Fruit fly (Drosophila melanogaster) whole organism, embryonic: ENCODE measurements around the gene CG1824.
A peak's percentile ranks its signal among the peaks of the same experiment; 100 is the strongest.

Experiments used
- CG11560 ChIP-seq: fragments of 200-800 bp; sonication (Bioruptor generic); IDR thresholded peaks from 3 replicates; pipeline ENCODE4 v1.3.6; 2022; ENCODE audit warnings: missing biosample characterization, missing genetic modification characterization
- CG11695 ChIP-seq: fragments of 200-800 bp; sonication (Bioruptor generic); IDR thresholded peaks from 3 replicates; pipeline ENCODE4 v1.3.6; 2022; ENCODE audit warnings: missing biosample characterization, missing genetic modification characterization
- CG12299 ChIP-seq: fragments of 200-800 bp; sonication (Bioruptor generic); optimal IDR thresholded peaks from 2 replicates; lab custom pipeline; 2018; ENCODE audit warnings: missing biosample characterization, mild to moderate bottlenecking, missing genetic modification characterization
- CG12942 ChIP-seq: fragments of 200-800 bp; sonication (Bioruptor generic); optimal IDR thresholded peaks from 3 replicates; lab custom pipeline; 2016; ENCODE audit warnings: missing biosample characterization, missing genetic modification characterization
- CG13287 ChIP-seq: fragments of 200-800 bp; sonication (Bioruptor generic); IDR thresholded peaks from 2 replicates; pipeline ENCODE4 v1.3.6; 2022; ENCODE audit warnings: missing biosample characterization, missing genetic modification characterization; ENCODE audit not compliant: partially characterized antibody
- CG13296 ChIP-seq: fragments of 200-800 bp; sonication (Bioruptor generic); optimal IDR thresholded peaks from 3 replicates; lab custom pipeline; 2018; ENCODE audit warnings: missing biosample characterization, mild to moderate bottlenecking, missing genetic modification characterization
- CG1529 ChIP-seq: fragments of 200-800 bp; sonication (Bioruptor generic); optimal IDR thresholded peaks from 3 replicates; lab custom pipeline; 2018; ENCODE audit warnings: missing biosample characterization, missing genetic modification characterization
- CG17912 ChIP-seq: fragments of 200-800 bp; sonication (Bioruptor generic); optimal IDR thresholded peaks from 2 replicates; lab custom pipeline; 2018; ENCODE audit warnings: missing biosample characterization, mild to moderate bottlenecking, missing genetic modification characterization
- CG2116 ChIP-seq: fragments of 200-800 bp; sonication (Bioruptor generic); optimal IDR thresholded peaks from 3 replicates; lab custom pipeline; 2018; ENCODE audit warnings: missing biosample characterization, mild to moderate bottlenecking, missing genetic modification characterization
- CG2202 ChIP-seq: fragments of 200-800 bp; sonication (Bioruptor generic); optimal IDR thresholded peaks from 2 replicates; lab custom pipeline; 2018; ENCODE audit warnings: missing biosample characterization, mild to moderate bottlenecking, missing genetic modification characterization
- CG32772 ChIP-seq: fragments of 200-800 bp; sonication (Bioruptor generic); IDR thresholded peaks from 2 replicates; pipeline ENCODE4 v1.3.6; 2022; ENCODE audit warnings: missing biosample characterization, missing genetic modification characterization
- CG4328 ChIP-seq: fragments of 200-800 bp; sonication (Bioruptor generic); optimal IDR thresholded peaks from 3 replicates; lab custom pipeline; 2017; ENCODE audit warnings: missing biosample characterization, missing genetic modification reagents, missing genetic modification characterization
- CG4404 ChIP-seq: fragments of 200-800 bp; sonication (Bioruptor generic); IDR thresholded peaks from 2 replicates; pipeline ENCODE4 v1.3.6; 2022; ENCODE audit warnings: missing biosample characterization, missing genetic modification characterization
- Dip3 ChIP-seq: fragments of 200-800 bp; sonication (Bioruptor generic); optimal IDR thresholded peaks from 3 replicates; lab custom pipeline; 2016; ENCODE audit warnings: missing biosample characterization, missing genetic modification characterization
- GATAe ChIP-seq: fragments of 200-800 bp; sonication (Bioruptor generic); conservative IDR thresholded peaks from 2 replicates; pipeline ENCODE4 v1.3.6; 2022; ENCODE audit warnings: missing biosample characterization, missing genetic modification characterization
- Kr ChIP-seq: fragments of 200-800 bp; sonication (Bioruptor generic); optimal IDR thresholded peaks from 2 replicates; lab custom pipeline; 2017; ENCODE audit warnings: missing biosample characterization, mild to moderate bottlenecking, missing genetic modification characterization
- MESR4 ChIP-seq: fragments of 200-800 bp; sonication (Bioruptor generic); optimal IDR thresholded peaks from 2 replicates; lab custom pipeline; 2018; ENCODE audit warnings: missing biosample characterization, mild to moderate bottlenecking, missing genetic modification characterization, moderate library complexity
- Max ChIP-seq: fragments of 200-800 bp; sonication (Bioruptor generic); optimal IDR thresholded peaks from 2 replicates; lab custom pipeline; 2016; ENCODE audit warnings: missing biosample characterization, mild to moderate bottlenecking, missing genetic modification characterization
- Med ChIP-seq: fragments of 200-800 bp; sonication (Bioruptor generic); peaks from one replicate; lab custom pipeline; 2016; ENCODE audit warnings: missing biosample characterization, missing genetic modification characterization, mild to moderate bottlenecking, inconsistent platforms, moderate library complexity
- Sry-β ChIP-seq: fragments of 200-800 bp; sonication (Bioruptor generic); optimal IDR thresholded peaks from 2 replicates; lab custom pipeline; 2018; ENCODE audit warnings: missing biosample characterization, mild to moderate bottlenecking, missing genetic modification characterization, moderate library complexity
- TFAM ChIP-seq: fragments of 200-800 bp; sonication (Bioruptor generic); optimal IDR thresholded peaks from 2 replicates; lab custom pipeline; 2017; ENCODE audit warnings: missing biosample characterization, missing genetic modification characterization, inconsistent platforms
- Tbp ChIP-seq: fragments of >200 bp; optimal IDR thresholded peaks from 2 replicates; lab custom pipeline; 2018; ENCODE audit warnings: missing biosample characterization, missing genetic modification characterization
- Xbp1 ChIP-seq: fragments of 200-800 bp; sonication (Bioruptor generic); optimal IDR thresholded peaks from 3 replicates; lab custom pipeline; 2016; ENCODE audit warnings: missing biosample characterization, mild to moderate bottlenecking, missing genetic modification characterization
- YL-1 ChIP-seq: fragments of 200-800 bp; sonication (Bioruptor generic); optimal IDR thresholded peaks from 3 replicates; lab custom pipeline; 2017; ENCODE audit warnings: missing biosample characterization, mild to moderate bottlenecking, missing genetic modification characterization
- amos ChIP-seq: fragments of 200-800 bp; sonication (Bioruptor generic); IDR thresholded peaks from 2 replicates; pipeline ENCODE4 v1.3.6; 2022; ENCODE audit warnings: missing biosample characterization, missing genetic modification characterization; ENCODE audit not compliant: partially characterized antibody
- ap ChIP-seq: fragments of 200-800 bp; sonication (Bioruptor generic); IDR thresholded peaks from 2 replicates; pipeline ENCODE4 v1.3.6; 2022; ENCODE audit warnings: missing biosample characterization, missing genetic modification characterization
- bbx ChIP-seq: fragments of 200-800 bp; sonication (Bioruptor generic); IDR thresholded peaks from 2 replicates; pipeline ENCODE4 v1.3.6; 2022; ENCODE audit warnings: missing biosample characterization, missing genetic modification characterization; ENCODE audit not compliant: partially characterized antibody
- chm ChIP-seq: fragments of 200-800 bp; sonication (Bioruptor generic); IDR thresholded peaks from 2 replicates; pipeline ENCODE4 v1.3.6; 2022; ENCODE audit warnings: missing biosample characterization, missing genetic modification characterization
- crc ChIP-seq: fragments of 200-800 bp; sonication (Bioruptor generic); optimal IDR thresholded peaks from 2 replicates; lab custom pipeline; 2016; ENCODE audit warnings: missing biosample characterization, missing genetic modification characterization
- disco-r ChIP-seq: fragments of 200-800 bp; sonication (Bioruptor generic); optimal IDR thresholded peaks from 2 replicates; lab custom pipeline; 2016; ENCODE audit warnings: missing biosample characterization, missing genetic modification characterization
- gce ChIP-seq: fragments of 200-800 bp; sonication (Bioruptor generic); IDR thresholded peaks from 3 replicates; pipeline ENCODE4 v1.3.6; 2022; ENCODE audit warnings: missing biosample characterization, missing genetic modification characterization
- gcm ChIP-seq: fragments of 200-800 bp; sonication (Bioruptor generic); optimal IDR thresholded peaks from 2 replicates; lab custom pipeline; 2019; ENCODE audit warnings: missing biosample characterization, mild to moderate bottlenecking, missing genetic modification characterization, moderate library complexity
- grau ChIP-seq: fragments of 200-800 bp; optimal IDR thresholded peaks from 3 replicates; lab custom pipeline; 2019; ENCODE audit warnings: missing biosample characterization, mild to moderate bottlenecking, missing genetic modification characterization, moderate library complexity
- knrl ChIP-seq: fragments of 200-800 bp; sonication (Bioruptor generic); IDR thresholded peaks from 3 replicates; pipeline ENCODE4 v1.3.6; 2022; ENCODE audit warnings: missing biosample characterization, missing genetic modification characterization; ENCODE audit not compliant: partially characterized antibody
- lov ChIP-seq, 2 experiments: fragments of 200-800 bp in 1 of 2; fragments of >200 bp in 1 of 2; sonication (Bioruptor generic) in 1 of 2; IDR thresholded peaks in 1 of 2; optimal IDR thresholded peaks in 1 of 2; 2 replicates in 1 of 2; 3 replicates in 1 of 2; pipeline versions ENCODE4 v1.3.6 to Lab custom; 2017 to 2022; ENCODE audit warnings: missing biosample characterization in 1 of 2, missing genetic modification characterization in 1 of 2
- maf-S ChIP-seq: fragments of 200-800 bp; sonication (Bioruptor generic); optimal IDR thresholded peaks from 2 replicates; lab custom pipeline; 2016; ENCODE audit warnings: missing biosample characterization, missing genetic modification characterization
- mirr ChIP-seq: fragments of 200-800 bp; sonication (Bioruptor generic); optimal IDR thresholded peaks from 3 replicates; lab custom pipeline; 2018; ENCODE audit warnings: missing biosample characterization, mild to moderate bottlenecking, missing genetic modification characterization
- oc ChIP-seq: fragments of 200-800 bp; sonication (Bioruptor generic); optimal IDR thresholded peaks from 2 replicates; lab custom pipeline; 2018; ENCODE audit warnings: missing biosample characterization, mild to moderate bottlenecking, missing genetic modification characterization, moderate library complexity
- pb ChIP-seq: fragments of 200-800 bp; sonication (Bioruptor generic); optimal IDR thresholded peaks from 3 replicates; lab custom pipeline; 2016; ENCODE audit warnings: missing biosample characterization, missing genetic modification characterization
- pnt ChIP-seq: fragments of 200-800 bp; sonication (Bioruptor generic); optimal IDR thresholded peaks from 3 replicates; lab custom pipeline; 2016; ENCODE audit warnings: missing biosample characterization, missing genetic modification characterization
- psq ChIP-seq: fragments of 200-800 bp; sonication (Bioruptor generic); optimal IDR thresholded peaks from 2 replicates; lab custom pipeline; 2017; ENCODE audit warnings: missing biosample characterization, missing genetic modification characterization
- sd ChIP-seq: fragments of 200-800 bp; sonication (Bioruptor generic); optimal IDR thresholded peaks from 3 replicates; lab custom pipeline; 2018; ENCODE audit warnings: missing biosample characterization, mild to moderate bottlenecking, missing genetic modification characterization, moderate library complexity
- sens-2 ChIP-seq: fragments of 200-800 bp; sonication (Bioruptor generic); IDR thresholded peaks from 2 replicates; pipeline ENCODE4 v1.3.6; 2022; ENCODE audit warnings: missing biosample characterization, missing genetic modification characterization
- shn ChIP-seq: fragments of 200-800 bp; sonication (Bioruptor generic); optimal IDR thresholded peaks from 3 replicates; lab custom pipeline; 2016; ENCODE audit warnings: missing biosample characterization, missing genetic modification characterization
- sqz ChIP-seq: fragments of 200-800 bp; sonication (Bioruptor generic); optimal IDR thresholded peaks from 3 replicates; lab custom pipeline; 2018; ENCODE audit warnings: missing biosample characterization, mild to moderate bottlenecking, missing genetic modification characterization
- stc ChIP-seq: fragments of 200-800 bp; sonication (Bioruptor generic); IDR thresholded peaks from 2 replicates; pipeline ENCODE4 v1.3.6; 2022; ENCODE audit warnings: missing biosample characterization, missing genetic modification characterization
- trh ChIP-seq: fragments of 200-800 bp; sonication (Bioruptor generic); optimal IDR thresholded peaks from 2 replicates; lab custom pipeline; 2016; ENCODE audit warnings: missing biosample characterization, missing genetic modification characterization
- usp ChIP-seq: fragments of >200 bp; optimal IDR thresholded peaks from 2 replicates; lab custom pipeline; 2017; ENCODE audit warnings: missing biosample characterization, missing genetic modification characterization
- vvl ChIP-seq: fragments of 200-800 bp; sonication (Bioruptor generic); IDR thresholded peaks from 2 replicates; pipeline ENCODE4 v1.3.6; 2022; ENCODE audit warnings: missing biosample characterization, missing genetic modification characterization
- wor ChIP-seq: fragments of 200-800 bp; sonication (Bioruptor generic); IDR thresholded peaks from 2 replicates; pipeline ENCODE4 v1.3.6; 2022; ENCODE audit warnings: missing biosample characterization, missing genetic modification characterization
- yki ChIP-seq: fragments of >200 bp; optimal IDR thresholded peaks from 3 replicates; lab custom pipeline; 2018

The CG1824 gene

dm6 chrX:12579506-12579999 lies 15.9 kb downstream of the CG1824 start (continued):
- TF ChIP-seq disco-r (GFP tag; lab: Kevin White, UChicago): peak; percentile 93
- no peak for TF ChIP-seq Kr (GFP tag; lab: Kevin White, UChicago)
- TF ChIP-seq CG2202 (tag; lab: Kevin White, UChicago): peak; percentile 72
- TF ChIP-seq CG11560 (tag; lab: Robert Waterston, UW): peak; percentile 82; the same call in 2 of the 3 replicates
- peak; percentile 91 for TF ChIP-seq CG32772 (GFP tag; lab: Robert Waterston, UW)
- peak; percentile 87; the same call in 2 of the 3 replicates for TF ChIP-seq gce
- peak; percentile 85 for TF ChIP-seq YL-1
- TF ChIP-seq MESR4 (GFP tag; lab: Kevin White, UChicago): peak; percentile 10
- TF ChIP-seq lov (optimal IDR thresholded peaks at IDR 0.05; lab: Kevin White, UChicago): no peak
- peak; percentile 54; the same call in 1 of the 3 replicates for TF ChIP-seq lov (GFP tag; IDR thresholded peaks at IDR 0.05; lab: Robert Waterston, UW)
- TF ChIP-seq wor (GFP tag; lab: Robert Waterston, UW): peak; percentile 91
- peak; percentile 49 for TF ChIP-seq psq (GFP tag; lab: Kevin White, UChicago)
- peak; percentile 65; the same call in 1 of the 2 replicates for TF ChIP-seq chm (GFP tag; lab: Robert Waterston, UW)
- peak; percentile 99 for TF ChIP-seq Med (GFP tag; lab: Kevin White, UChicago)
- TF ChIP-seq amos (GFP tag; lab: Robert Waterston, UW): no peak; the same call in 1 of the 2 replicates
- peak; percentile 70 for TF ChIP-seq TFAM (GFP tag; lab: Kevin White, UChicago)
- peak; percentile 96 for TF ChIP-seq grau (tag; lab: Kevin White, UChicago)
- peak; percentile 87 for TF ChIP-seq CG4328 (GFP tag; lab: Kevin White, UChicago)
- TF ChIP-seq CG11695 (GFP tag; lab: Robert Waterston, UW): peak; percentile 96
- no peak for TF ChIP-seq knrl (GFP tag; lab: Robert Waterston, UW)
- peak; percentile 95 for TF ChIP-seq stc (GFP tag; lab: Robert Waterston, UW)
- peak; percentile 93 for TF ChIP-seq pnt (GFP tag; lab: Kevin White, UChicago)
- peak; percentile 92 for TF ChIP-seq CG1529 (GFP tag; lab: Kevin White, UChicago)
- peak; percentile 88 for TF ChIP-seq trh (GFP tag; lab: Kevin White, UChicago)
- peak; percentile 84 for TF ChIP-seq CG4404 (GFP tag; lab: Robert Waterston, UW)
- no peak for TF ChIP-seq Tbp (GFP tag; lab: Kevin White, UChicago)
- no peak for TF ChIP-seq CG13287 (GFP tag; lab: Robert Waterston, UW)
- TF ChIP-seq CG2116 (GFP tag; lab: Kevin White, UChicago): peak; percentile 79
- TF ChIP-seq GATAe (GFP tag; lab: Robert Waterston, UW): peak; percentile 64
- peak; percentile 91 for TF ChIP-seq oc (tag; lab: Kevin White, UChicago)
- TF ChIP-seq vvl (GFP tag; lab: Robert Waterston, UW): peak; percentile 94
- peak; percentile 86 for TF ChIP-seq ap (GFP tag; lab: Robert Waterston, UW)
- TF ChIP-seq mirr (GFP tag; lab: Kevin White, UChicago): peak; percentile 85
- TF ChIP-seq Xbp1: peak; percentile 94
- TF ChIP-seq CG17912 (GFP tag; lab: Kevin White, UChicago): peak; percentile 12
- TF ChIP-seq sens-2: peak; percentile 73
- TF ChIP-seq maf-S: peak; percentile 95
- peak; percentile 94 for TF ChIP-seq sqz (GFP tag; lab: Kevin White, UChicago)
- TF ChIP-seq CG12942 (GFP tag; lab: Kevin White, UChicago): peak; percentile 88
- TF ChIP-seq bbx (GFP tag; lab: Robert Waterston, UW): no peak
- TF ChIP-seq usp (GFP tag; lab: Kevin White, UChicago): no peak
- TF ChIP-seq Sry-β (GFP tag; lab: Kevin White, UChicago): peak; percentile 29
- TF ChIP-seq Dip3: peak; percentile 94
- TF ChIP-seq CG12299 (tag; lab: Kevin White, UChicago): peak; percentile 92
- TF ChIP-seq shn (GFP tag; lab: Kevin White, UChicago): peak; percentile 96
- no peak for TF ChIP-seq yki
- peak; percentile 95 for TF ChIP-seq Max (GFP tag; lab: Kevin White, UChicago)
- TF ChIP-seq sd (tag; lab: Kevin White, UChicago): peak; percentile 75
- peak; percentile 90 for TF ChIP-seq gcm
- peak; percentile 97 for TF ChIP-seq pb
- peak; percentile 96 for TF ChIP-seq CG13296 (GFP tag; lab: Kevin White, UChicago)
- TF ChIP-seq crc (GFP tag; lab: Kevin White, UChicago): peak; percentile 90
